Fruit fly (Drosophila melanogaster): ENCODE data around the gene bap.

The bap gene

dm6 chr3R:21426795-21427194 is 38.1 kb downstream of the bap start:
- TF ChIP-seq EcR (GFP tag; optimal IDR thresholded peaks at IDR 0.05): no peak
- TF ChIP-seq psq (optimal IDR thresholded peaks at IDR 0.05): no peak
- TF ChIP-seq CG8478 (optimal IDR thresholded peaks at IDR 0.05): no peak
- TF ChIP-seq pan (optimal IDR thresholded peaks at IDR 0.05): no peak
- no peak for TF ChIP-seq Dll (optimal IDR thresholded peaks at IDR 0.05)
- no peak for TF ChIP-seq usp (GFP tag; optimal IDR thresholded peaks at IDR 0.05)

- peak; percentile 64 for TF ChIP-seq CG8478 (optimal IDR thresholded peaks at IDR 0.05)
- no peak for TF ChIP-seq psq (optimal IDR thresholded peaks at IDR 0.05)
- TF ChIP-seq usp (GFP tag; optimal IDR thresholded peaks at IDR 0.05): no peak
- peak; percentile 94 for TF ChIP-seq Dll (optimal IDR thresholded peaks at IDR 0.05)
Measured at dm6 chr3R:21433879-21434559, 45.3 kb downstream of the bap start, which contains the start of gene lbl. Gene lbl, minus strand, starts transcription at chr3R:21434133.

DNA sequence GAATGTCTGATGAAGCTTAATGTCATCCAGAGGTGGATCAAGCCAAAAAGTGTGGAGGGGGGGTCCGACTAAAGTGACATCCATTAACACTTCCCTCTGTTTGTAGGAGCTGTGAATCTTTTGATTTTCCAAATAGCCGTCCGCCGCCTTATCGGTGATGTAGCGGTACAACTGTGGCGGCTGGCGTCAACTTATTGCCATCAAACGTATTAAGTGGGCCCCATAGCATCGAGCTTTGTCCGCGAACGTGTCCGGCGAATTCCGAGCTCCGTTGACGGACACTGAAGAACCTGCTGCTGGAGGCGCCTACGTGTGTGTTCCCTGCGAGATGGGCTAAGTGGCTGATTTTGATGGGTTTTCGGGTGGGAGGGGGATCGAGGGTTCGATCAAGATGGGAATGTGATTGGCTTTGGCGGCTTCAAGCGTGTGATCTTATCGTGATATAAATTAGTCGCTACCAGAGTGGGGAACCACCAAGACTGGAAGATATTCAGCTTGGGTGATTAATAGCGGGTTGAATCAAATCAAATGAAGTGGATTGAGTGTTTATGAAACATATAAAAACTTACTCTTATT is 48.9 kb downstream of the bap start:
- no peak for TF ChIP-seq psq (optimal IDR thresholded peaks at IDR 0.05)
- no peak for TF ChIP-seq EcR (GFP tag; optimal IDR thresholded peaks at IDR 0.05)
- TF ChIP-seq Dll (optimal IDR thresholded peaks at IDR 0.05): no peak
- no peak for TF ChIP-seq pan (optimal IDR thresholded peaks at IDR 0.05)
- TF ChIP-seq usp (GFP tag; optimal IDR thresholded peaks at IDR 0.05): no peak
- no peak for TF ChIP-seq CG8478 (optimal IDR thresholded peaks at IDR 0.05)

Measured in whole organism.